Worm (Caenorhabditis elegans): Measurements from ENCODE around the gene col-115.
A peak's percentile ranks its signal among the peaks of the same experiment; 100 is the strongest.

Gene col-115

DNA sequence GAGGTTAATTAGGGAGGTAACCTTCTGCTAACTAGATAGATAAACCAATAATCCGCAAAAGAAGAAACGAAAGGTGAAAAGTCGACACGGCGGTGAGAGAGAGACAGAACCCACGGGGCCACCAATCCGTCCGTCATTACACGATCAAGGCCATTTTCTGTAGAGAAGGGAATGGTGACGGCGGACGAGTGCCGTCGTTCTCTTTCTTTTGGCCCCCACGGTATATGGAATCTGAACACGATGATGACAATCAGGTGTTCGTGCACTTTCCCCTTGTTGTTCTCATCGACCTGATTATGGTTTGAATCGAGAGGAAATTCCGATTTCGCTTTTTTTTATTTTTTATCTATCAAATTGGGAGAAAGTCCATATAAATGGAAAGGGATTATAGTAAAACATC, 20.9 kb downstream of the col-115 start (continued):
- no peak for TF ChIP-seq zip-2 (tag; optimal IDR thresholded peaks at IDR 0.05)
- TF ChIP-seq F49E8.2 (tag; optimal IDR thresholded peaks at IDR 0.05; ENCODE audit: borderline replicate concordance): no peak

DNA sequence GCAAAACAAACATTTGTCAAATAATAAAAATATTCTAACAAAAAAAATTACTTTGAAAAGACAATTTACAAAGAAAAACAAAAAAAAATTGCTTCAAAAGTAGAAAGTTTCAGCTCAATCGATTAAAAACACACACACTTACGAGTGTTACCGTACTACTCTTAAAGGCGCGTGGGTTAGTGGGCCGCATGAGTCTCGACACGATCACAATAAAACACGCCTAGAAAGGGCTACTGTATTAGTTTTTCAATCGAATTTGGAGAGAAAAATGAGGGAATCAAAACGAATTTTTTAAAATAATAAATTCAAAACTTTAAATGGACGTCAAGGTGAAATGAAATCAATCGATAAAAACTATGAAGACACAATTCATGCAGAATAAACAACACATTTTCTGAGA, 22.0 kb downstream of the col-115 start:
- no peak for TF ChIP-seq ceh-82 (tag; optimal IDR thresholded peaks at IDR 0.05)
- no peak for TF ChIP-seq Y75B8A.6 (GFP tag; IDR thresholded peaks at IDR 0.05)
- no peak for TF ChIP-seq hlh-11 (tag; optimal IDR thresholded peaks at IDR 0.05)
- TF ChIP-seq unc-62 (GFP tag; optimal IDR thresholded peaks at IDR 0.05 in 1 of 2): no peak
- TF ChIP-seq unc-62 (tag; optimal IDR thresholded peaks at IDR 0.05): no peak
- TF ChIP-seq lin-38 (GFP tag; IDR thresholded peaks at IDR 0.05): peak; percentile 23; the same call in 1 of the 2 replicates
- peak; percentile 7 for TF ChIP-seq unc-130 (GFP tag; optimal IDR thresholded peaks at IDR 0.05)
- TF ChIP-seq spr-1 (tag; optimal IDR thresholded peaks at IDR 0.05): no peak
- no peak for TF ChIP-seq Y105C5A.15 (GFP tag; IDR thresholded peaks at IDR 0.05)
- TF ChIP-seq lsy-2 (tag; optimal IDR thresholded peaks at IDR 0.05): peak in 1 of 2 experiments; percentile 42
- TF ChIP-seq attf-4 (tag; optimal IDR thresholded peaks at IDR 0.05): no peak
- no peak for TF ChIP-seq set-16 (GFP tag; IDR thresholded peaks at IDR 0.05)
- TF ChIP-seq snpc-1.2 (GFP tag; IDR thresholded peaks at IDR 0.05): no peak
- TF ChIP-seq Y48G9A.11 (GFP tag; IDR thresholded peaks at IDR 0.05): no peak

DNA sequence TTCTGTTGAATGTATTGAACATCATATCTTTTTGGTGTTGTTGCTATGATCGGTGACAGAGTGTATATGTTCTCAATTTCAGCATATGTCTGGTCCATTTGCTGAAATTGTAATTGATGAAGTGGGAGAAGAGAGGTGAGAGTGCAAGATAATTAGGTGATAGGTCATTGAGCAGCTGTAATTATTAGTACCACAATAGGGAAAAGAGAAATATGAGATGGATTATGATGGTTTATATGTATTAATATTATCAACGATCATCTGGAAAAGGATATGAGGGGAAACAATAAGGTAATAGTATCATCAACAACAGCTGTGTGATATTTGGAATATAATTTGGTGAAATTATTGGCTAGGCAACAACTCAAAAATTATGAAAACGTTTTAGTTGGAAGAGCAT, 23.8 kb downstream of the col-115 start, which contains the start of gene Y42H9B.3:
Y42H9B.3 (minus strand) TSS at position 101 of the 400 bp plus-strand sequence.
- no peak for TF ChIP-seq duxl-1 (tag; optimal IDR thresholded peaks at IDR 0.05; ENCODE audit: poor library complexity)
- TF ChIP-seq zip-11 (GFP tag; IDR thresholded peaks at IDR 0.05): no peak

DNA sequence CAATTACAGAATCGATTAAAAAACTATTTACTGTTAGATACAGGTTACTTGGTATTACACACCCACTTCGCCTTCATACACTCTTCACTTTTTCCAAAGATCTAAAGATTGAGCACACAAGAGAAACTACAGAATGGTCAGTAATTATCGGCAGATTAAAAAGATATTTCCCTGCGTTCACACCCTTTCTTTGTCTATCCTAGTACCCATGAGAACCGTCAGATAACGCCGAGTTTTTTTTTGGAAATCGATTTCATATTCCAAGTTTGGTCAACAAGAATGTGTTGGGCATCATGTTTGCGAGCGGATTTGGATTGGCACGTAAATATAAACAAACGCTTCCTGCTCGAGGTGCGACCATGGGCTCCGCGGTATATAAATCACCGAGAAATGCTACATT, 25.4 kb downstream of the col-115 start, which contains the start of gene C26B2.8:
C26B2.8 (plus strand) TSS at position 301 of the 400 bp plus-strand sequence.
- TF ChIP-seq nhr-76 (tag; optimal IDR thresholded peaks at IDR 0.05) (no peak), dmd-9 (GFP tag; IDR thresholded peaks at IDR 0.05) (no peak), aha-1 (tag) (peak; percentile 64)

DNA sequence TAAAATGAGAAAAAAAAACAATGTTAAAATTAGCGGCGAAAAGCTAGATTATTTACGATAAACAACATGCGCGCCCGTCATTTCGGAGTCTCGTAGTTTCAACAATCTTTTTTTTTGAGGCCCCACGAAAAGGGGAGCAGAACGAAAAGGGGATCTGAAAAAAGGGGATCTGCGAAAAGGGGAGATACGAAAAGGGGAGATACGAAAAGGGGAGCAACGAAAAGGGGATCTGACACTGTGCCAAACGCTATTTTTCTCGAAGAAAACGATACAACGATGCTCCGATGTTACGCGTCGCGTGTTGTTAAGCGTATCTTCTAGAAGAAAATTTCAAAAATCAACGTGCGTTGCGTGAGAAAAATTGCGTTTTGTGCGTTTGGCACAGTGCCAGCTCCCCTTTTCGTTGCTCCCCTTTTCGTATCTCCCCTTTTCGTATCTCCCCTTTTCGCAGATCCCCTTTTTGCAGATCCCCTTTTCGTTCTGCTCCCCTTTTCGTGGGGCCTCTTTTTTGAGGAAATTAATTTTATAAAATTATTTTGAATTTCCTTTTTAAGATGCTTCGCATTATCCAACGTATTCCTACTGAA, 27.3 kb downstream of the col-115 start, which contains the start of gene C26B2.7:
C26B2.7 (plus strand) TSS at position 549 of the 587 bp plus-strand sequence.
- peak; percentile 59 for TF ChIP-seq mxl-3 (GFP tag; optimal IDR thresholded peaks at IDR 0.05)
- TF ChIP-seq ctbp-1 (GFP tag; IDR thresholded peaks at IDR 0.05): peak; percentile 61
- TF ChIP-seq nhr-11 (tag; optimal IDR thresholded peaks at IDR 0.05): peak; percentile 41
- peak; percentile 71; the same call in 1 of the 2 replicates for TF ChIP-seq zfp-3 (GFP tag; conservative IDR thresholded peaks at IDR 0.05)
- TF ChIP-seq hlh-11 (tag; optimal IDR thresholded peaks at IDR 0.05): peak; percentile 29
- TF ChIP-seq unc-130 (GFP tag; optimal IDR thresholded peaks at IDR 0.05): peak; percentile 82
- TF ChIP-seq dmd-6 (GFP tag; IDR thresholded peaks at IDR 0.05): peak; percentile 71
- peak; percentile 62; the same call in 1 of the 2 replicates for TF ChIP-seq nhr-42 (GFP tag; IDR thresholded peaks at IDR 0.05)
- peak; percentile 85 for TF ChIP-seq vab-7 (GFP tag; IDR thresholded peaks at IDR 0.05)
- peak; percentile 30; the same call in 1 of the 2 replicates for TF ChIP-seq set-16 (GFP tag; IDR thresholded peaks at IDR 0.05)
- peak; percentile 66 for TF ChIP-seq arid-1 (GFP tag; conservative IDR thresholded peaks at IDR 0.05)
- peak; percentile 67 for TF ChIP-seq rbr-2 (tag; optimal IDR thresholded peaks at IDR 0.05)
- peak; percentile 70; the same call in 1 of the 2 replicates for TF ChIP-seq madf-9 (GFP tag; conservative IDR thresholded peaks at IDR 0.05)
- 0 out of 2 replicates have a peak, but pooled peaks have one; percentile 53 for TF ChIP-seq tra-1 (GFP tag; IDR thresholded peaks at IDR 0.05)
- peak; percentile 76 for TF ChIP-seq D1046.2 (GFP tag; IDR thresholded peaks at IDR 0.05)
- TF ChIP-seq hif-1 (tag; optimal IDR thresholded peaks at IDR 0.05): peak in 1 of 2 experiments; percentile 73
- peak; percentile 34 for TF ChIP-seq hlh-30 (tag; optimal IDR thresholded peaks at IDR 0.05; ENCODE audit: insufficient read depth)
- peak; percentile 67; the same call in 1 of the 2 replicates for TF ChIP-seq egl-43 (GFP tag; IDR thresholded peaks at IDR 0.05)
- peak in 1 of 2 experiments; percentile 89; a peak in 2 of 4 replicates for TF ChIP-seq madf-5 (GFP tag; IDR thresholded peaks at IDR 0.05)
- TF ChIP-seq lsy-2 (tag; optimal IDR thresholded peaks at IDR 0.05): peak; percentile 59 to 63
- peak; percentile 78 for TF ChIP-seq mep-1 (tag; optimal IDR thresholded peaks at IDR 0.05)
- peak; percentile 99 for TF ChIP-seq Y48G9A.11 (GFP tag; IDR thresholded peaks at IDR 0.05)
- TF ChIP-seq dmd-9 (GFP tag; IDR thresholded peaks at IDR 0.05): peak; percentile 88
- TF ChIP-seq lin-38 (GFP tag; IDR thresholded peaks at IDR 0.05): peak; percentile 80
- TF ChIP-seq ZK337.2 (GFP tag; IDR thresholded peaks at IDR 0.05): peak; percentile 88
- 0 out of 2 replicates have a peak, but pooled peaks have one; percentile 16 for TF ChIP-seq daf-19 (GFP tag; conservative IDR thresholded peaks at IDR 0.05)
- peak; percentile 96 for TF ChIP-seq mes-2 (tag; optimal IDR thresholded peaks at IDR 0.05; ENCODE audit: poor library complexity, severe bottlenecking)

Data from whole organism, L4 larva.